Worm (Caenorhabditis elegans): ENCODE measurements around the gene T25B2.3.
A peak's percentile ranks its signal among the peaks of the same experiment; 100 is the strongest.

Gene T25B2.3

DNA sequence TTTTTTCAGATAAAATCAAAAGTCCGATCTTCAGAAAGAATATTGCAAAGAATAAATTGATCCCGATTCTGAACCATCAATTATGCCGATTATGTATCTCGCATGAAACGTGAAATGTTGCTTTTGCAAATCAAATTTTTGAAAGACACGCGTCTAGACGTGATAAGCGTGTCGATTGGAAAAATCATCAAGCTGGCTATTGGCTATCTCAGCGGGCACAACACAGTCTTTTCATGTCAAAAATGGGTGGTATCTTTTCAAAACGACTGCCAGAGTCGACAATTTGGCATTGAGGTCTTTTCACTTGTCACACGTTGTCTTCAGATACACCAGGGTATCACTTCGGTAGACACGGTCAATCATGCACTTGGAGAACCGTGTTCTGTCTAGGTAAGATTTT, 20.7 kb downstream of the T25B2.3 start, which contains the start of gene daf-9:
Gene daf-9, plus strand, starts transcription at position 301 of the 400 bp plus-strand sequence.
- TF ChIP-seq mxl-3 (GFP tag; optimal IDR thresholded peaks at IDR 0.05) (peak; percentile 33), cey-2 (tag; optimal IDR thresholded peaks at IDR 0.05; ENCODE audit: borderline replicate concordance, insufficient read depth) (no peak)

DNA sequence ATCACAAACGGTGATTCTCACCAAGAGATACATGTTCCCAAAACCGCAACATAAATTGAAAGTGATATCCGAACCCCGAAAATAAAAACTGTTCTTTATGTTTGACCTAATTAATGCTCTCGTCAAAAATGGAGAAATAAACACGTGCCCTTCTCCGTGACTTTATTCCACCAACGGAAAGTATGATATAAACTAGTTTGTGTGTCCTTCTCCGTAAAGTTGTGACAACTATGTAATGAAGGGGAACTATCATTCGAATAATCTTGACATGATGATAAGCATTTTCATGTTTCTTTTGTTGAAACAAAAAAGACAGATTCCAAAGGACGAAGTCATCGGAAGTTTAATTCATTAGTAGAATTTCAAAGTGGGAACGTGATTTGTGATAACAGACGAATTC, 25.6 kb downstream of the T25B2.3 start:
- 0 out of 2 replicates have a peak, but pooled peaks have one; percentile 17 for TF ChIP-seq zfp-3 (GFP tag; conservative IDR thresholded peaks at IDR 0.05)
- TF ChIP-seq nhr-237 (tag; optimal IDR thresholded peaks at IDR 0.05), result no peak
- TF ChIP-seq nhr-28 (tag; optimal IDR thresholded peaks at IDR 0.05), result peak; percentile 58
- no peak for TF ChIP-seq Y5F2A.4 (GFP tag; optimal IDR thresholded peaks at IDR 0.05)
- no peak for TF ChIP-seq cey-2 (tag; optimal IDR thresholded peaks at IDR 0.05; ENCODE audit: borderline replicate concordance, insufficient read depth)
- peak; percentile 62 for TF ChIP-seq mep-1 (tag; optimal IDR thresholded peaks at IDR 0.05)
- TF ChIP-seq mdl-1 (tag; optimal IDR thresholded peaks at IDR 0.05), result peak in 1 of 2 experiments; percentile 48
- TF ChIP-seq dve-1 (tag; optimal IDR thresholded peaks at IDR 0.05; ENCODE audit: insufficient read depth), result peak; percentile 3
- TF ChIP-seq hmg-1.1 (GFP tag; IDR thresholded peaks at IDR 0.05), result no peak
- TF ChIP-seq madf-5 (GFP tag; IDR thresholded peaks at IDR 0.05), result no peak
- no peak for TF ChIP-seq unc-130 (GFP tag; optimal IDR thresholded peaks at IDR 0.05)
- TF ChIP-seq ama-1 (optimal IDR thresholded peaks at IDR 0.05), result peak; percentile 29
- no peak for TF ChIP-seq nhr-76 (tag; optimal IDR thresholded peaks at IDR 0.05)
- no peak for TF ChIP-seq R02D3.7 (tag; optimal IDR thresholded peaks at IDR 0.05)
- no peak for TF ChIP-seq saeg-2 (GFP tag; IDR thresholded peaks at IDR 0.05)
- TF ChIP-seq tag-97 (GFP tag; IDR thresholded peaks at IDR 0.05), result no peak
- peak; percentile 2 for TF ChIP-seq nhr-6 (tag; optimal IDR thresholded peaks at IDR 0.05)
- peak in 1 of 2 experiments; percentile 57 for TF ChIP-seq lsy-2 (tag; optimal IDR thresholded peaks at IDR 0.05)
- TF ChIP-seq unc-62 (GFP tag; optimal IDR thresholded peaks at IDR 0.05 in 1 of 2), result peak in 1 of 2 experiments; percentile 93
- TF ChIP-seq unc-62 (tag; optimal IDR thresholded peaks at IDR 0.05), result no peak
- peak; percentile 79 for TF ChIP-seq aha-1 (tag)
- TF ChIP-seq Y75B8A.6 (GFP tag; IDR thresholded peaks at IDR 0.05), result no peak
- TF ChIP-seq lin-39 (tag; optimal IDR thresholded peaks at IDR 0.05), result no peak
- TF ChIP-seq hlh-11 (tag; optimal IDR thresholded peaks at IDR 0.05), result peak; percentile 43
- TF ChIP-seq unc-39 (tag; optimal IDR thresholded peaks at IDR 0.05), result no peak
- TF ChIP-seq hlh-30 (tag; optimal IDR thresholded peaks at IDR 0.05; ENCODE audit: insufficient read depth), result peak; percentile 76
- peak; percentile 66 for TF ChIP-seq mxl-3 (GFP tag; optimal IDR thresholded peaks at IDR 0.05)

DNA sequence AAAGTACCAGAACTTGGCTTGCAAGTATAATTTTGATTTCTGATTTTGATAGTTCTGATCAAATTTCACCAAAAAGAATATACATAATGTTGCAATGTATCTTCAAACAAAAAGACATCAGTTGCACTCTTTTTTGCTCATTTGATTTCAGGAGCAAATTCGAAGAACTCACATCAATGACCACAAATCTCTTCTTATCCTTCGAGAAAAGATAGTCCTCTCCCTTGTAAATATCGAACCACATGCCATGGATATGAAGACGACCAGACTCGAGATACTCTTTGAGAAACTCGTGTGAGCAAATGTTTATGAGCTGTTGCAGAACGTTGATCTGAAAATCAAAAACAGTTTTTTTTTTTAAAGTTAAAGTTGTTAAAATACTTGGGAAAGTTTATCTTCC, 26.9 kb downstream of the T25B2.3 start:
- peak; percentile 1 for TF ChIP-seq nhr-11 (tag; optimal IDR thresholded peaks at IDR 0.05)
- peak in 1 of 2 experiments; percentile 23 for TF ChIP-seq daf-16 (GFP tag; optimal IDR thresholded peaks at IDR 0.05)
- TF ChIP-seq daf-16 (tag; optimal IDR thresholded peaks at IDR 0.05), result no peak
- TF ChIP-seq R02D3.7 (tag; optimal IDR thresholded peaks at IDR 0.05), result no peak

DNA sequence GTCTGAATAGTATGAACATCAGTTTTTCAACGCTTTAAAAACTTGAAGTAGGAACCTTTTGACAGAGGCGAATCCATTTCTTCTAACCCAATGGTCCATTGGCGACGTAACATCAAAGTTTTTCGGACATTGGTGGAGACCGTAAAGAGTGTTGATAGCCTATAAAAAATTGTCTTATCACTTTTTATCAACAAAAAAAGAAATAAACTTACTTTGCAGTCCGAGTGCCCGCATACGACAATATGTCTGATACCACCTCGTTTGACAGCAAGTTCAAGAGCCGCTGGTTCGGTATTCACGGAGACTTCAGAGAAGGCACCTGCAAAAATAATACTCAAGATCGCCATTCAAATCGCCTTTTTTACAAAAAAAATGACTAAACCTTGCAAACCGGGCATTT, 27.4 kb downstream of the T25B2.3 start:
- peak; percentile 60; the same call in 1 of the 2 replicates for TF ChIP-seq php-3 (GFP tag; IDR thresholded peaks at IDR 0.05)
- no peak for TF ChIP-seq egl-43 (GFP tag; IDR thresholded peaks at IDR 0.05)
- TF ChIP-seq daf-16 (GFP tag; optimal IDR thresholded peaks at IDR 0.05), result no peak
- TF ChIP-seq daf-16 (tag; optimal IDR thresholded peaks at IDR 0.05), result peak; percentile 41
- no peak for TF ChIP-seq ceh-32 (tag; optimal IDR thresholded peaks at IDR 0.05; ENCODE audit: poor library complexity)
- TF ChIP-seq nhr-76 (tag; optimal IDR thresholded peaks at IDR 0.05), result no peak
- TF ChIP-seq unc-39 (tag; optimal IDR thresholded peaks at IDR 0.05), result no peak
- no peak for TF ChIP-seq dmd-8 (GFP tag; IDR thresholded peaks at IDR 0.05)
- no peak for TF ChIP-seq mdt-29 (GFP tag; IDR thresholded peaks at IDR 0.05)
- TF ChIP-seq ceh-44 (GFP tag; IDR thresholded peaks at IDR 0.05), result no peak
- TF ChIP-seq ces-1 (GFP tag; optimal IDR thresholded peaks at IDR 0.05), result no peak
- no peak for TF ChIP-seq hlh-30 (tag; optimal IDR thresholded peaks at IDR 0.05; ENCODE audit: insufficient read depth)
- no peak for TF ChIP-seq lin-38 (GFP tag; IDR thresholded peaks at IDR 0.05)
- TF ChIP-seq tag-97 (GFP tag; IDR thresholded peaks at IDR 0.05), result no peak
- TF ChIP-seq aha-1 (tag), result peak; percentile 60
- no peak for TF ChIP-seq F37D6.2 (tag; optimal IDR thresholded peaks at IDR 0.05)
- no peak for TF ChIP-seq zag-1 (tag; optimal IDR thresholded peaks at IDR 0.05)
- TF ChIP-seq attf-4 (tag; optimal IDR thresholded peaks at IDR 0.05), result no peak
- TF ChIP-seq lin-13 (GFP tag; optimal IDR thresholded peaks at IDR 0.05), result no peak
- TF ChIP-seq fkh-10 (GFP tag; optimal IDR thresholded peaks at IDR 0.05), result no peak
- no peak for TF ChIP-seq F49E8.2 (tag; optimal IDR thresholded peaks at IDR 0.05; ENCODE audit: borderline replicate concordance)
- no peak for TF ChIP-seq nhr-6 (tag; optimal IDR thresholded peaks at IDR 0.05)
- no peak for TF ChIP-seq F44E2.7 (GFP tag; IDR thresholded peaks at IDR 0.05)
- no peak for TF ChIP-seq Y48G9A.11 (GFP tag; IDR thresholded peaks at IDR 0.05)
- no peak for TF ChIP-seq nhr-42 (GFP tag; IDR thresholded peaks at IDR 0.05)

All from whole organism, L4 larva.